Fruit fly (Drosophila melanogaster) whole organism, embryonic: ENCODE data around the gene CG11241.

Experiments used
- CG12299 ChIP-seq: fragments of 200-800 bp; sonication (Bioruptor generic); optimal IDR thresholded peaks from 2 replicates; lab custom pipeline; 2018; ENCODE audit warnings: missing biosample characterization, mild to moderate bottlenecking, missing genetic modification characterization
- Oaz ChIP-seq: fragments of 200-800 bp; sonication (Bioruptor generic); IDR thresholded peaks from 2 replicates; pipeline ENCODE4 v1.3.6; 2022; ENCODE audit warnings: missing biosample characterization, missing genetic modification characterization

- no peak for TF ChIP-seq Oaz
- TF ChIP-seq CG12299 (tag; lab: Kevin White, UChicago) = no peak
Measured at dm6 chr3L:22686987-22687386, 51.2 kb downstream of the CG11241 start, which contains the start of the genes CG14455 and CG14456.
